Fruit fly (Drosophila melanogaster) whole organism, prepupa: ENCODE results near the gene Rac1.

Experiments
- Blimp-1 ChIP-seq: fragments of 200-800 bp; sonication (Bioruptor generic); optimal IDR thresholded peaks from 3 replicates; lab custom pipeline; 2017; ENCODE audit warnings: missing biosample characterization, missing genetic modification characterization, mild to moderate bottlenecking, moderate library complexity, missing genetic modification reagents
- CG10631 ChIP-seq: fragments of 200-800 bp; sonication (Bioruptor generic); optimal IDR thresholded peaks from 2 replicates; lab custom pipeline; 2016; ENCODE audit warnings: missing biosample characterization, missing genetic modification characterization
- CG11294 ChIP-seq: fragments of 200-800 bp; sonication (Bioruptor generic); IDR thresholded peaks from 2 replicates; pipeline ENCODE4 v1.3.6; 2022; ENCODE audit warnings: missing biosample characterization, missing genetic modification characterization
- CG11762 ChIP-seq: fragments of 200-800 bp; sonication (Bioruptor generic); optimal IDR thresholded peaks from 3 replicates; lab custom pipeline; 2016; ENCODE audit warnings: missing biosample characterization, missing genetic modification characterization; ENCODE audit not compliant: insufficient read depth
- CG15336 ChIP-seq: fragments of 200-800 bp; sonication (Bioruptor generic); IDR thresholded peaks from 2 replicates; pipeline ENCODE4 v1.3.6; 2022; ENCODE audit warnings: missing biosample characterization, missing genetic modification characterization
- CG1621 ChIP-seq: fragments of 200-800 bp; sonication (Bioruptor generic); optimal IDR thresholded peaks from 3 replicates; lab custom pipeline; 2018; ENCODE audit warnings: missing biosample characterization, mild to moderate bottlenecking, missing genetic modification characterization
- CG16779 ChIP-seq: fragments of 200-800 bp; sonication (Bioruptor generic); optimal IDR thresholded peaks from 3 replicates; lab custom pipeline; 2017; ENCODE audit warnings: missing biosample characterization, mild to moderate bottlenecking, missing genetic modification characterization
- CG3032 ChIP-seq: fragments of 200-800 bp; optimal IDR thresholded peaks from 2 replicates; lab custom pipeline; 2019; ENCODE audit warnings: missing biosample characterization, mild to moderate bottlenecking, missing genetic modification characterization, moderate library complexity
- CG32006 ChIP-seq: fragments of 200-800 bp; sonication (Bioruptor generic); optimal IDR thresholded peaks from 3 replicates; lab custom pipeline; 2017; ENCODE audit warnings: missing biosample characterization, mild to moderate bottlenecking, missing genetic modification characterization
- CG34406 ChIP-seq: fragments of 200-800 bp; sonication (Bioruptor generic); optimal IDR thresholded peaks from 3 replicates; lab custom pipeline; 2016; ENCODE audit warnings: missing biosample characterization, missing genetic modification characterization
- CG3919 ChIP-seq: fragments of 200-800 bp; sonication (Bioruptor generic); optimal IDR thresholded peaks from 3 replicates; lab custom pipeline; 2016; ENCODE audit warnings: missing biosample characterization, missing genetic modification characterization
- CG6163 ChIP-seq: fragments of 200-800 bp; sonication (Bioruptor generic); IDR thresholded peaks from 3 replicates; pipeline ENCODE4 v1.3.6; 2022; ENCODE audit warnings: missing biosample characterization, missing genetic modification characterization
- CG6854 ChIP-seq: fragments of 200-800 bp; sonication (Bioruptor generic); optimal IDR thresholded peaks from 2 replicates; lab custom pipeline; 2017; ENCODE audit warnings: missing biosample characterization, mild to moderate bottlenecking, missing genetic modification characterization
- CG7368 ChIP-seq: fragments of 200-800 bp; sonication (Bioruptor generic); optimal IDR thresholded peaks from 3 replicates; lab custom pipeline; 2016; ENCODE audit warnings: missing biosample characterization, missing genetic modification characterization
- CG8632 ChIP-seq: fragments of 200-800 bp; sonication (Bioruptor generic); optimal IDR thresholded peaks from 3 replicates; lab custom pipeline; 2016; ENCODE audit warnings: missing biosample characterization, missing genetic modification characterization
- CG9139 ChIP-seq: fragments of 200-800 bp; sonication (Bioruptor generic); optimal IDR thresholded peaks from 3 replicates; lab custom pipeline; 2017; ENCODE audit warnings: missing biosample characterization, mild to moderate bottlenecking, missing genetic modification characterization
- Eip75B ChIP-seq: fragments of 200-800 bp; sonication (Bioruptor generic); optimal IDR thresholded peaks from 3 replicates; lab custom pipeline; 2016; ENCODE audit warnings: missing biosample characterization, missing genetic modification characterization
- Eip78C ChIP-seq: fragments of 200-800 bp; sonication (Bioruptor generic); peaks from one replicate; lab custom pipeline; 2016; ENCODE audit warnings: missing biosample characterization, missing genetic modification characterization
- Ets96B ChIP-seq: fragments of 200-800 bp; optimal IDR thresholded peaks from 2 replicates; lab custom pipeline; 2019; ENCODE audit warnings: missing biosample characterization, mild to moderate bottlenecking, missing genetic modification characterization, moderate library complexity
- Hr39 ChIP-seq: fragments of 200-800 bp; sonication (Bioruptor generic); optimal IDR thresholded peaks from 2 replicates; lab custom pipeline; 2016; ENCODE audit warnings: missing biosample characterization, missing genetic modification characterization
- Hr4 ChIP-seq: fragments of 200-800 bp; sonication (Bioruptor generic); optimal IDR thresholded peaks from 3 replicates; lab custom pipeline; 2016; ENCODE audit warnings: missing biosample characterization, missing genetic modification characterization
- Lpt ChIP-seq: fragments of 200-800 bp; sonication (Bioruptor generic); optimal IDR thresholded peaks from 3 replicates; lab custom pipeline; 2016; ENCODE audit warnings: missing biosample characterization, missing genetic modification characterization
- Met ChIP-seq: fragments of 200-800 bp; sonication (Bioruptor generic); optimal IDR thresholded peaks from 3 replicates; lab custom pipeline; 2016; ENCODE audit warnings: missing biosample characterization, missing genetic modification characterization
- Smox ChIP-seq: fragments of 200-800 bp; sonication (Bioruptor generic); optimal IDR thresholded peaks from 3 replicates; lab custom pipeline; 2016; ENCODE audit warnings: missing biosample characterization, missing genetic modification characterization
- Sox102F ChIP-seq: fragments of 200-800 bp; sonication (Bioruptor generic); optimal IDR thresholded peaks from 2 replicates; lab custom pipeline; 2016; ENCODE audit warnings: missing biosample characterization, mild to moderate bottlenecking, missing genetic modification characterization
- Sox14 ChIP-seq: fragments of 200-800 bp; sonication (Bioruptor generic); optimal IDR thresholded peaks from 3 replicates; lab custom pipeline; 2016; ENCODE audit warnings: missing biosample characterization, missing genetic modification characterization
- dac ChIP-seq: fragments of 200-800 bp; sonication (Bioruptor generic); optimal IDR thresholded peaks from 2 replicates; lab custom pipeline; 2017; ENCODE audit warnings: missing biosample characterization, mild to moderate bottlenecking, missing genetic modification characterization
- dsx ChIP-seq: fragments of 200-800 bp; optimal IDR thresholded peaks from 3 replicates; lab custom pipeline; 2019; ENCODE audit warnings: missing biosample characterization, mild to moderate bottlenecking, missing genetic modification characterization, moderate library complexity; ENCODE audit not compliant: poor library complexity, severe bottlenecking
- eg ChIP-seq: fragments of 200-800 bp; sonication (Bioruptor generic); IDR thresholded peaks from 3 replicates; pipeline ENCODE4 v1.3.6; 2022; ENCODE audit warnings: missing biosample characterization, missing genetic modification characterization
- fd85E ChIP-seq: fragments of 200-800 bp; sonication (Bioruptor generic); optimal IDR thresholded peaks from 3 replicates; lab custom pipeline; 2016; ENCODE audit warnings: missing biosample characterization, missing genetic modification characterization
- fkh ChIP-seq: fragments of 200-800 bp; sonication (Bioruptor generic); optimal IDR thresholded peaks from 3 replicates; lab custom pipeline; 2017; ENCODE audit warnings: missing biosample characterization, mild to moderate bottlenecking, missing genetic modification characterization, moderate library complexity
- lz ChIP-seq: fragments of 200-800 bp; sonication (Bioruptor generic); optimal IDR thresholded peaks from 3 replicates; lab custom pipeline; 2016; ENCODE audit warnings: missing biosample characterization, missing genetic modification characterization
- net ChIP-seq: fragments of 200-800 bp; sonication (Bioruptor generic); optimal IDR thresholded peaks from 3 replicates; lab custom pipeline; 2016; ENCODE audit warnings: missing biosample characterization, missing genetic modification characterization
- pdm3 ChIP-seq: fragments of 200-800 bp; sonication (Bioruptor generic); optimal IDR thresholded peaks from 3 replicates; lab custom pipeline; 2016; ENCODE audit warnings: missing biosample characterization, missing genetic modification characterization
- salr ChIP-seq, 2 experiments: fragments of 200-800 bp; sonication (Bioruptor generic); optimal IDR thresholded peaks; 3 replicates each; lab custom pipeline; 2016 to 2018; ENCODE audit warnings: missing biosample characterization in 2 of 2, missing genetic modification characterization in 2 of 2, mild to moderate bottlenecking in 1 of 2
- ss ChIP-seq, 2 experiments: fragments of 200-800 bp; sonication (Bioruptor generic); optimal IDR thresholded peaks; 2 replicates in 1 of 2; 3 replicates in 1 of 2; lab custom pipeline; 2017 to 2018; ENCODE audit warnings: mild to moderate bottlenecking in 2 of 2, missing biosample characterization in 2 of 2, missing genetic modification characterization in 2 of 2, moderate library complexity in 1 of 2
- svp ChIP-seq: fragments of 200-800 bp; sonication (Bioruptor generic); peaks from one replicate; lab custom pipeline; 2016; ENCODE audit warnings: missing biosample characterization, missing genetic modification characterization
- topi ChIP-seq: fragments of 200-800 bp; sonication (Bioruptor generic); optimal IDR thresholded peaks from 3 replicates; lab custom pipeline; 2016; ENCODE audit warnings: missing biosample characterization, missing genetic modification characterization
- vri ChIP-seq: fragments of 200-800 bp; sonication (Bioruptor generic); optimal IDR thresholded peaks from 3 replicates; lab custom pipeline; 2016; ENCODE audit warnings: missing biosample characterization, mild to moderate bottlenecking, missing genetic modification characterization

Rac1 gene

dm6 chr3L:1279685-1280084 lies 22.8 kb downstream of the Rac1 start (continued):
- no peak for TF ChIP-seq Eip78C
- peak; percentile 62 for TF ChIP-seq pdm3 (GFP tag; lab: Kevin White, UChicago)
- peak; percentile 15 to 22 for TF ChIP-seq salr (GFP tag; optimal IDR thresholded peaks at IDR 0.05; lab: Kevin White, UChicago)
- no peak for TF ChIP-seq dac
- no peak for TF ChIP-seq Ets96B (tag; lab: Kevin White, UChicago)
- no peak for TF ChIP-seq Eip75B (GFP tag; lab: Kevin White, UChicago)
- TF ChIP-seq fd85E (GFP tag; lab: Kevin White, UChicago): no peak
- TF ChIP-seq vri (GFP tag; lab: Kevin White, UChicago): no peak
- peak; percentile 3 to 15 for TF ChIP-seq ss (GFP tag; optimal IDR thresholded peaks at IDR 0.05; lab: Kevin White, UChicago)
- peak; percentile 21 for TF ChIP-seq CG10631 (GFP tag; lab: Kevin White, UChicago)
- no peak for TF ChIP-seq CG11294 (GFP tag; lab: Robert Waterston, UW)
- TF ChIP-seq CG9139 (GFP tag; lab: Kevin White, UChicago): no peak
- peak; percentile 52 for TF ChIP-seq Hr4 (GFP tag; lab: Kevin White, UChicago)

dm6 chr3L:1277937-1278336 lies 24.5 kb downstream of the Rac1 start:
- TF ChIP-seq fd85E (GFP tag; lab: Kevin White, UChicago): no peak
- TF ChIP-seq svp (GFP tag; lab: Kevin White, UChicago): peak; percentile 68
- TF ChIP-seq Hr39 (GFP tag; lab: Kevin White, UChicago): no peak
- TF ChIP-seq Eip78C: peak; percentile 57

dm6 chr3L:1275767-1276166 lies 26.7 kb downstream of the Rac1 start, which contains the start of gene CG32333:
Gene CG32333 (plus strand): TSS chr3L:1275956.
- TF ChIP-seq eg (GFP tag; lab: Robert Waterston, UW): no peak
- no peak for TF ChIP-seq Eip75B (GFP tag; lab: Kevin White, UChicago)
- TF ChIP-seq CG6163: no peak
- TF ChIP-seq Sox102F (GFP tag; lab: Kevin White, UChicago): no peak
- no peak for TF ChIP-seq Sox14 (GFP tag; lab: Kevin White, UChicago)
- no peak for TF ChIP-seq CG3032 (tag; lab: Kevin White, UChicago)
- no peak for TF ChIP-seq Hr4 (GFP tag; lab: Kevin White, UChicago)
- no peak for TF ChIP-seq CG16779 (tag; lab: Kevin White, UChicago)
- TF ChIP-seq, all 60 proteins: peak for 0

- TF ChIP-seq CG32006 (GFP tag; lab: Kevin White, UChicago): peak; percentile 1
- no peak for TF ChIP-seq CG16779 (tag; lab: Kevin White, UChicago)
- peak; percentile 18 for TF ChIP-seq dsx
- TF ChIP-seq CG3032 (tag; lab: Kevin White, UChicago): no peak
- no peak for TF ChIP-seq Smox (GFP tag; lab: Kevin White, UChicago)
- no peak for TF ChIP-seq CG8632 (GFP tag; lab: Kevin White, UChicago)
- TF ChIP-seq CG1621: peak; percentile 74
- no peak for TF ChIP-seq CG6163
- peak; percentile 25 for TF ChIP-seq Eip78C
- peak; percentile 72 for TF ChIP-seq Eip75B (GFP tag; lab: Kevin White, UChicago)
- no peak for TF ChIP-seq CG11762 (GFP tag; lab: Kevin White, UChicago)
- TF ChIP-seq svp (GFP tag; lab: Kevin White, UChicago): peak; percentile 13
Observed at dm6 chr3L:1269013-1269412, 33.5 kb downstream of the Rac1 start.

- TF ChIP-seq CG6854 (GFP tag; lab: Kevin White, UChicago) (peak; percentile 14), CG15336 (GFP tag; lab: Robert Waterston, UW) (peak; percentile 14; the same call in 1 of the 2 replicates), eg (GFP tag; lab: Robert Waterston, UW) (0 out of 3 replicates have a peak, but pooled peaks have one; percentile 35), Smox (GFP tag; lab: Kevin White, UChicago) (no peak), topi (GFP tag; lab: Kevin White, UChicago) (no peak), CG7368 (GFP tag; lab: Kevin White, UChicago) (no peak), Met (GFP tag; lab: Kevin White, UChicago) (no peak), net (GFP tag; lab: Kevin White, UChicago) (no peak), Eip75B (GFP tag; lab: Kevin White, UChicago) (no peak), vri (GFP tag; lab: Kevin White, UChicago) (no peak), Lpt (no peak), Eip78C (no peak), fkh (no peak), CG34406 (GFP tag; lab: Kevin White, UChicago) (no peak), lz (GFP tag; lab: Kevin White, UChicago) (no peak), CG10631 (GFP tag; lab: Kevin White, UChicago) (no peak), CG3919 (GFP tag; lab: Kevin White, UChicago) (no peak), CG1621 (peak; percentile 16), Blimp-1 (peak; percentile 82)
Observed at dm6 chr3L:1265423-1266002, 37.0 kb downstream of the Rac1 start.
